Fruit fly (Drosophila melanogaster) S2 (cell line): ENCODE results near the gene Pex2.

Source experiments
- CG8478 ChIP-seq: fragments of >200 bp; optimal IDR thresholded peaks from 2 replicates; lab custom pipeline; 2018
- CTCF ChIP-seq, 2 experiments: fragments of >200 bp; optimal IDR thresholded peaks; 2 replicates each; lab custom pipeline; 2018

DNA sequence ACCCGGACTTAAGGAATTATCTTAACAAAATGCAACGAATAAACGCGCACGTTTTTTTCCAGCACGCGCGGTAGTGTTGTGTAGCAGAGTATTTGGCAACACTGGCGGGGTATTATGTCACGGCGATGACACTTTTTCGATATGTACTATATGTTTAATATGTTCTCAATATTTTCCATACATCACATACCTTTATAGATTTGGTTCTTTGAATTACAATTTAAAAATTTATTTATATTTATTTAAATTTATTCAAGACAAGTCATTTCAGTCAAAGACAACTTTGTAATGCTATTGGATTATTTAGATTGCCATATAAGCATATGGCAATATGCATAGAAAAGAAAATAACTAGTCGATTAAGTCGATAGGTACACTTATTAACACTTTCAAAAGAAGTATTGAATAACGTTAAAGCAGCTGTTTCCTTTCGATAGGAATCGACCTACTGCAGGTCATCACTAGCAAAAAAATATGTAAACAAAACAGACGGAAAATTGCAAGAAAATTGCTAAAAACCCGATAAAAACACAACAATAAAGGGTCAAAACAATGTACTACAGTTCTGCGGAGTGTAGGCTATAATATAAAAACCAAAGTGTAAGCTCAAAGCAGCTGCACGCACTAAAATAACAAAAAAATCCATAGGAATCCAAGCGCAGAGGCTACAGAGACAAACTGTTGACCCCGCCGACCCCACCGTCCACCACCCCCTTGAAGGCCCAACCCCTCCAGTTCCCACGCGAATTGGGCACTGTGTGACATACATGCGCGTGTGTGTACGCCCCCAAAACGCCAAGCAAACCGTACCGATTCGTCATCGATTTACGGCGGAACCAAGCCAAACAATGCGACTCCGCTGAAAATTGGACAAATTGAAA is 7.5 kb downstream of the Pex2 start, which contains the start of the genes CG7182 and GAPcenA:
- TF ChIP-seq CTCF (optimal IDR thresholded peaks at IDR 0.05; lab: Kevin White, UChicago) (no peak), CG8478 (lab: Kevin White, UChicago) (no peak)
